Fruit fly (Drosophila melanogaster): ENCODE measurements around the gene CG11162.

DNA sequence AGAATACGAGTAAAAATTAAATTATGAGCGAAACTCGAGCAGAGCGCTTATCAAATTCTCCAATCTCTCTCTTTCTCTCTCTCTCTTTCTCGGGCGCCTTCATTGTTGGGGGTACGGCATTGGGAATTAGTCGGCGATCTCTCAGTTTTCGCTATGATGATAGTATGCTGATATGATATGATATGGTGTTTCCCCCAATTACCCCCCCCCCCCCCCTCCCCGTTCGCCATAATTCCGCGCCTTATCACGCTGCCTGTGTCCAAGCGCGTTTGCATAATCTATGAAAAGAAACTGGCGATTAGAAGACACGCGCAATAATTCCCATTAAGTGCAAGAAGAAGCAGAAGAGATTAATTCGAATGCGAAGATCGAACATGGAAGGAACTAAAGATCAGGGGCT lies 39.9 kb upstream of the CG11162 start:
- TF ChIP-seq kay (GFP tag; ENCODE audit: borderline replicate concordance) (no peak), Crg-1 (GFP tag; optimal IDR thresholded peaks at IDR 0.05) (no peak), CG14711 (tag; optimal IDR thresholded peaks at IDR 0.05) (no peak), CG7101 (tag; optimal IDR thresholded peaks at IDR 0.05) (no peak), cic (GFP tag; optimal IDR thresholded peaks at IDR 0.05) (no peak), cnc (optimal IDR thresholded peaks at IDR 0.05) (no peak), pad (GFP tag; optimal IDR thresholded peaks at IDR 0.05) (no peak), CG5204 (GFP tag; optimal IDR thresholded peaks at IDR 0.05) (no peak), CG1620 (GFP tag; optimal IDR thresholded peaks at IDR 0.05) (no peak), Hr96 (GFP tag; optimal IDR thresholded peaks at IDR 0.05) (no peak), Clk (GFP tag; optimal IDR thresholded peaks at IDR 0.05) (no peak), CG7045 (GFP tag; optimal IDR thresholded peaks at IDR 0.05) (no peak)

All from whole organism, adult.